3 fruit fly cellular contexts compared by ENCODE assay signal in the genomic region with DNA sequence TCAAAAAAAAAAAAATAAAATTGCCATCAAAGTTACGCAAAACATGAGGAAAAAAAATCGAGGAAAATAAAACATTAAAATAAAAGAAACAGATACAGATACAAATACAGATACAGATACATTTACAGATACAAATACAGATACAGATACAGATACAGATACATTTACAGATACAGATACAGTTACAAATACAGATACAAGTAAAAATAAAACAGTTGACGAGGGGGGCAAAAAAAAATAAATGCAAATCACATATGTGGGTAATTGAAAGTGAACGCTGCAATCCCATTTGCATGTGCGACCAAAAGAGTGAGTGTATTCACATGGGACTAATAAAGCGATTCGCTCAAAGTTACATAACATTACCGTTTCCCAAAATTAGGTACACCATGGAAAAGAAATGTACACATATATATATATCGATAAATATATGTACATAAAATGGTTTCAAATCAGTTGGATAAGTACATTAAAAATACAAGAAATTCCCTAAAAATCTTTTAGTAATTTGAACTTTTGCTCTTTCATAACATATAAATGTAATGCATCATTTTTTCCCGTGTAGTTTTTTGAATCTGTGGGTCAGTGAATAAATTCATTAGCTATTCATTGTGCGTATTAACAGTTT.
TF ChIP-seq lines count a peak whose summit lies in the region.

No protein-coding gene starts in this region.

- TF ChIP-seq CTCF in whole organism, embryonic (GFP tag; optimal IDR thresholded peaks at IDR 0.05; lab: Kevin White, UChicago) = no peak

TF ChIP-seq in whole organism, embryonic, 481 proteins besides CTCF, POLR2A, EP300 and RAD21 (continues in another document):
- TF ChIP-seq D19A (tag; optimal IDR thresholded peaks at IDR 0.05; lab: Kevin White, UChicago) = peak; percentile 29
- TF ChIP-seq gem (tag; optimal IDR thresholded peaks at IDR 0.05; lab: Kevin White, UChicago) = peak; percentile 73
- no peak for TF ChIP-seq hkb (optimal IDR thresholded peaks at IDR 0.05; lab: Kevin White, UChicago)
- TF ChIP-seq hkb (GFP tag; IDR thresholded peaks at IDR 0.05; lab: Robert Waterston, UW) = peak; percentile 67
- no peak for TF ChIP-seq MESR4 (GFP tag; optimal IDR thresholded peaks at IDR 0.05; lab: Kevin White, UChicago)
- TF ChIP-seq prd (optimal IDR thresholded peaks at IDR 0.05; lab: Kevin White, UChicago) = no peak
- TF ChIP-seq prd (GFP tag; IDR thresholded peaks at IDR 0.05; lab: Robert Waterston, UW) = 0 out of 3 replicates have a peak, but pooled peaks have one; percentile 21
- TF ChIP-seq Blimp-1 (GFP tag; optimal IDR thresholded peaks at IDR 0.05; lab: Kevin White, UChicago) = peak; percentile 59
- TF ChIP-seq CG14441 (GFP tag; IDR thresholded peaks at IDR 0.05; lab: Robert Waterston, UW) = peak; percentile 63
- no peak for TF ChIP-seq unc-4 (GFP tag; IDR thresholded peaks at IDR 0.05; lab: Robert Waterston, UW; ENCODE audit: partially characterized antibody)
- TF ChIP-seq Oli (tag; optimal IDR thresholded peaks at IDR 0.05; lab: Kevin White, UChicago) = peak; percentile 57
- TF ChIP-seq sqz (GFP tag; optimal IDR thresholded peaks at IDR 0.05; lab: Kevin White, UChicago) = peak; percentile 11
- no peak for TF ChIP-seq HLH4C (GFP tag; IDR thresholded peaks at IDR 0.05; lab: Robert Waterston, UW; ENCODE audit: partially characterized antibody)
- peak; percentile 39 for TF ChIP-seq Ssrp (tag; optimal IDR thresholded peaks at IDR 0.05; lab: Kevin White, UChicago)
- TF ChIP-seq CG3838 (GFP tag; optimal IDR thresholded peaks at IDR 0.05; lab: Kevin White, UChicago) = no peak
- TF ChIP-seq CG31441 (GFP tag; IDR thresholded peaks at IDR 0.05; lab: Robert Waterston, UW) = peak; percentile 66
- no peak for TF ChIP-seq CG6175 (GFP tag; IDR thresholded peaks at IDR 0.05; lab: Robert Waterston, UW)
- peak; percentile 56 for TF ChIP-seq CG12391 (tag; optimal IDR thresholded peaks at IDR 0.05; lab: Kevin White, UChicago)
- no peak for TF ChIP-seq luna (GFP tag; optimal IDR thresholded peaks at IDR 0.05; lab: Kevin White, UChicago)
- no peak for TF ChIP-seq pnt (GFP tag; optimal IDR thresholded peaks at IDR 0.05; lab: Kevin White, UChicago)
- TF ChIP-seq CG17359 (tag; optimal IDR thresholded peaks at IDR 0.05; lab: Kevin White, UChicago) = peak; percentile 75
- TF ChIP-seq Camta (GFP tag; optimal IDR thresholded peaks at IDR 0.05; lab: Kevin White, UChicago) = no peak
- TF ChIP-seq MBD-R2 (GFP tag; IDR thresholded peaks at IDR 0.05; lab: Robert Waterston, UW) = no peak
- TF ChIP-seq CG10366 (GFP tag; IDR thresholded peaks at IDR 0.05; lab: Robert Waterston, UW) = peak; percentile 36
- no peak for TF ChIP-seq Optix (GFP tag; IDR thresholded peaks at IDR 0.05; lab: Robert Waterston, UW)
- TF ChIP-seq CG8281 (tag; optimal IDR thresholded peaks at IDR 0.05; lab: Kevin White, UChicago) = peak; percentile 20
- TF ChIP-seq E2f2 (GFP tag; IDR thresholded peaks at IDR 0.05; lab: Robert Waterston, UW) = 0 out of 2 replicates have a peak, but pooled peaks have one; percentile 20
- peak; percentile 32 for TF ChIP-seq lab (GFP tag; optimal IDR thresholded peaks at IDR 0.05; lab: Kevin White, UChicago)

TF ChIP-seq in whole organism, prepupa, 60 proteins besides CTCF, POLR2A, EP300 and RAD21 (continues in another document):
- TF ChIP-seq CG10631 (GFP tag; optimal IDR thresholded peaks at IDR 0.05; lab: Kevin White, UChicago) (no peak), CG6276 (GFP tag; optimal IDR thresholded peaks at IDR 0.05; lab: Kevin White, UChicago) (peak; percentile 48), Smox (GFP tag; optimal IDR thresholded peaks at IDR 0.05; lab: Kevin White, UChicago) (peak; percentile 10), spab (GFP tag; optimal IDR thresholded peaks at IDR 0.05; lab: Kevin White, UChicago) (peak; percentile 2), topi (GFP tag; optimal IDR thresholded peaks at IDR 0.05; lab: Kevin White, UChicago) (no peak), CG6163 (GFP tag; IDR thresholded peaks at IDR 0.05; lab: Robert Waterston, UW) (no peak), CG4318 (GFP tag; optimal IDR thresholded peaks at IDR 0.05; lab: Kevin White, UChicago) (no peak), dsx (GFP tag; optimal IDR thresholded peaks at IDR 0.05; lab: Kevin White, UChicago; ENCODE audit: poor library complexity, severe bottlenecking) (no peak), acj6 (GFP tag; optimal IDR thresholded peaks at IDR 0.05; lab: Kevin White, UChicago) (no peak), salr (GFP tag; optimal IDR thresholded peaks at IDR 0.05; lab: Kevin White, UChicago) (no peak), CG9139 (GFP tag; optimal IDR thresholded peaks at IDR 0.05; lab: Kevin White, UChicago) (no peak), svp (GFP tag; lab: Kevin White, UChicago) (no peak), Ets21C (GFP tag; optimal IDR thresholded peaks at IDR 0.05; lab: Kevin White, UChicago) (no peak), cyc (GFP tag; optimal IDR thresholded peaks at IDR 0.05; lab: Kevin White, UChicago) (no peak), fkh (GFP tag; optimal IDR thresholded peaks at IDR 0.05; lab: Kevin White, UChicago) (no peak), Hr39 (GFP tag; optimal IDR thresholded peaks at IDR 0.05; lab: Kevin White, UChicago) (no peak), Hr38 (GFP tag; optimal IDR thresholded peaks at IDR 0.05; lab: Kevin White, UChicago) (no peak), CG6792 (GFP tag; optimal IDR thresholded peaks at IDR 0.05; lab: Kevin White, UChicago) (no peak), ss (GFP tag; optimal IDR thresholded peaks at IDR 0.05; lab: Kevin White, UChicago) (no peak), Lpt (GFP tag; optimal IDR thresholded peaks at IDR 0.05; lab: Kevin White, UChicago) (no peak), Eip78C (GFP tag; lab: Kevin White, UChicago) (peak; percentile 55), CG8319 (GFP tag; optimal IDR thresholded peaks at IDR 0.05; lab: Kevin White, UChicago) (no peak), net (GFP tag; optimal IDR thresholded peaks at IDR 0.05; lab: Kevin White, UChicago) (no peak), CG10669 (GFP tag; optimal IDR thresholded peaks at IDR 0.05; lab: Kevin White, UChicago) (no peak), fd59A (GFP tag; optimal IDR thresholded peaks at IDR 0.05; lab: Kevin White, UChicago) (no peak), vri (GFP tag; optimal IDR thresholded peaks at IDR 0.05; lab: Kevin White, UChicago) (peak; percentile 12), Met (GFP tag; optimal IDR thresholded peaks at IDR 0.05; lab: Kevin White, UChicago) (no peak), CG7368 (GFP tag; optimal IDR thresholded peaks at IDR 0.05; lab: Kevin White, UChicago) (no peak), Blimp-1 (GFP tag; optimal IDR thresholded peaks at IDR 0.05; lab: Kevin White, UChicago) (peak; percentile 30), Sox14 (GFP tag; optimal IDR thresholded peaks at IDR 0.05; lab: Kevin White, UChicago) (no peak), Eip75B (GFP tag; optimal IDR thresholded peaks at IDR 0.05; lab: Kevin White, UChicago) (no peak)

TF ChIP-seq in whole organism, pupa, 21 proteins besides CTCF, POLR2A, EP300 and RAD21:
- no peak for TF ChIP-seq CG14655 (GFP tag; optimal IDR thresholded peaks at IDR 0.05; lab: Kevin White, UChicago)
- TF ChIP-seq CG17806 (tag; optimal IDR thresholded peaks at IDR 0.05; lab: Kevin White, UChicago) = no peak
- TF ChIP-seq rn (GFP tag; IDR thresholded peaks at IDR 0.05; lab: Robert Waterston, UW) = no peak
- TF ChIP-seq EcR (GFP tag; optimal IDR thresholded peaks at IDR 0.05; lab: Kevin White, UChicago) = no peak
- peak; percentile 34; the same call in 1 of the 3 replicates for TF ChIP-seq CG4496 (GFP tag; IDR thresholded peaks at IDR 0.05; lab: Robert Waterston, UW)
- TF ChIP-seq CG12605 (GFP tag; IDR thresholded peaks at IDR 0.05; lab: Robert Waterston, UW) = peak; percentile 27; the same call in 1 of the 2 replicates
- TF ChIP-seq CG10348 (GFP tag; IDR thresholded peaks at IDR 0.05; lab: Robert Waterston, UW) = no peak
- TF ChIP-seq Ets98B (GFP tag; IDR thresholded peaks at IDR 0.05; lab: Robert Waterston, UW) = peak; percentile 27; the same call in 1 of the 2 replicates
- TF ChIP-seq Pif1B (GFP tag; optimal IDR thresholded peaks at IDR 0.05; lab: Kevin White, UChicago) = no peak
- no peak for TF ChIP-seq CG32121 (GFP tag; IDR thresholded peaks at IDR 0.05; lab: Robert Waterston, UW)
- no peak for TF ChIP-seq CG8301 (tag; optimal IDR thresholded peaks at IDR 0.05; lab: Kevin White, UChicago)
- no peak for TF ChIP-seq D1 (tag; optimal IDR thresholded peaks at IDR 0.05; lab: Kevin White, UChicago)
- no peak for TF ChIP-seq Snoo (tag; optimal IDR thresholded peaks at IDR 0.05; lab: Kevin White, UChicago)
- TF ChIP-seq CG15710 (tag; optimal IDR thresholded peaks at IDR 0.05; lab: Kevin White, UChicago) = peak; percentile 12
- TF ChIP-seq CG13204 (GFP tag; optimal IDR thresholded peaks at IDR 0.05; lab: Kevin White, UChicago) = no peak
- TF ChIP-seq CG8159 (tag; optimal IDR thresholded peaks at IDR 0.05; lab: Kevin White, UChicago) = no peak
- TF ChIP-seq Pif1A (GFP tag; optimal IDR thresholded peaks at IDR 0.05; lab: Kevin White, UChicago) = no peak
- TF ChIP-seq gl (tag; optimal IDR thresholded peaks at IDR 0.05; lab: Kevin White, UChicago) = no peak
